Fruit fly (Drosophila melanogaster) whole organism, embryonic: Measurements from ENCODE around the gene Wbp2.

Source experiments
- B-H1 ChIP-seq: fragments of 200-800 bp; sonication (Bioruptor generic); IDR thresholded peaks from 3 replicates; pipeline ENCODE4 v1.3.6; 2022; ENCODE audit warnings: missing biosample characterization, missing genetic modification characterization
- Bgb ChIP-seq: fragments of 200-800 bp; sonication (Bioruptor generic); IDR thresholded peaks from 2 replicates; pipeline ENCODE4 v1.3.6; 2022; ENCODE audit warnings: missing biosample characterization, missing genetic modification characterization; ENCODE audit not compliant: partially characterized antibody
- CG10462 ChIP-seq: fragments of 200-800 bp; sonication (Bioruptor generic); optimal IDR thresholded peaks from 2 replicates; lab custom pipeline; 2016; ENCODE audit warnings: missing biosample characterization, missing genetic modification characterization
- CG13123 ChIP-seq: fragments of 200-800 bp; sonication (Bioruptor generic); optimal IDR thresholded peaks from 2 replicates; lab custom pipeline; 2016; ENCODE audit warnings: missing biosample characterization, missing genetic modification characterization
- CG13424 ChIP-seq: fragments of 200-800 bp; sonication (Bioruptor generic); optimal IDR thresholded peaks from 2 replicates; lab custom pipeline; 2019; ENCODE audit warnings: missing biosample characterization, mild to moderate bottlenecking, missing genetic modification characterization, moderate library complexity
- CG16813 ChIP-seq: fragments of 200-800 bp; sonication (Bioruptor generic); IDR thresholded peaks from 3 replicates; pipeline ENCODE4 v1.3.6; 2022; ENCODE audit warnings: missing biosample characterization, missing genetic modification characterization; ENCODE audit not compliant: partially characterized antibody
- CG17385 ChIP-seq: fragments of 200-800 bp; sonication (Bioruptor generic); optimal IDR thresholded peaks from 3 replicates; lab custom pipeline; 2018; ENCODE audit warnings: missing biosample characterization, mild to moderate bottlenecking, missing genetic modification characterization
- CG1792 ChIP-seq: fragments of 200-800 bp; sonication (Bioruptor generic); optimal IDR thresholded peaks from 2 replicates; lab custom pipeline; 2016; ENCODE audit warnings: missing biosample characterization, missing genetic modification characterization
- CG18011 ChIP-seq: fragments of 200-800 bp; sonication (Bioruptor generic); optimal IDR thresholded peaks from 2 replicates; lab custom pipeline; 2017; ENCODE audit warnings: missing biosample characterization, missing genetic modification characterization, mild to moderate bottlenecking, moderate library complexity, missing genotype
- CG18262 ChIP-seq: fragments of 200-800 bp; optimal IDR thresholded peaks from 3 replicates; lab custom pipeline; 2019; ENCODE audit warnings: missing biosample characterization, mild to moderate bottlenecking, missing genetic modification characterization, moderate library complexity
- CG2678 ChIP-seq: fragments of 200-800 bp; sonication (Bioruptor generic); optimal IDR thresholded peaks from 3 replicates; lab custom pipeline; 2019; ENCODE audit warnings: missing biosample characterization, mild to moderate bottlenecking, missing genetic modification characterization, moderate library complexity
- CG30403 ChIP-seq: fragments of 200-800 bp; sonication (Bioruptor generic); optimal IDR thresholded peaks from 3 replicates; lab custom pipeline; 2016; ENCODE audit warnings: missing biosample characterization, missing genetic modification characterization
- CG31224 ChIP-seq: fragments of 200-800 bp; sonication (Bioruptor generic); IDR thresholded peaks from 2 replicates; pipeline ENCODE4 v1.3.6; 2022; ENCODE audit warnings: missing biosample characterization, missing genetic modification characterization
- CG31365 ChIP-seq: fragments of 200-800 bp; sonication (Bioruptor generic); optimal IDR thresholded peaks from 2 replicates; lab custom pipeline; 2018; ENCODE audit warnings: missing biosample characterization, mild to moderate bottlenecking, missing genetic modification characterization
- CG34376 ChIP-seq: fragments of 200-800 bp; sonication (Bioruptor generic); optimal IDR thresholded peaks from 2 replicates; lab custom pipeline; 2018; ENCODE audit warnings: missing biosample characterization, mild to moderate bottlenecking, missing genetic modification characterization
- CG4360 ChIP-seq: fragments of 200-800 bp; sonication (Bioruptor generic); IDR thresholded peaks from 2 replicates; pipeline ENCODE4 v1.3.6; 2022; ENCODE audit warnings: missing biosample characterization, missing genetic modification characterization
- CG4424 ChIP-seq: fragments of 200-800 bp; sonication (Bioruptor generic); optimal IDR thresholded peaks from 3 replicates; lab custom pipeline; 2016; ENCODE audit warnings: missing biosample characterization, missing genetic modification characterization
- CG4617 ChIP-seq: fragments of 200-800 bp; sonication (Bioruptor generic); optimal IDR thresholded peaks from 3 replicates; lab custom pipeline; 2016; ENCODE audit warnings: missing biosample characterization, missing genetic modification characterization, borderline replicate concordance
- CG4820 ChIP-seq: fragments of 200-800 bp; sonication (Bioruptor generic); optimal IDR thresholded peaks from 3 replicates; lab custom pipeline; 2016; ENCODE audit warnings: missing biosample characterization, missing genetic modification characterization
- CG9727 ChIP-seq: fragments of 200-800 bp; sonication (Bioruptor generic); optimal IDR thresholded peaks from 3 replicates; lab custom pipeline; 2017; ENCODE audit warnings: missing biosample characterization, mild to moderate bottlenecking, missing genetic modification characterization
- Chrac-16 ChIP-seq: fragments of 200-800 bp; sonication (Bioruptor generic); optimal IDR thresholded peaks from 3 replicates; lab custom pipeline; 2016; ENCODE audit warnings: missing biosample characterization, missing genetic modification characterization
- Dad ChIP-seq: fragments of 200-800 bp; sonication (Bioruptor generic); optimal IDR thresholded peaks from 3 replicates; lab custom pipeline; 2016; ENCODE audit warnings: missing biosample characterization, missing genetic modification characterization
- Dbx ChIP-seq: fragments of 200-800 bp; sonication (Bioruptor generic); IDR thresholded peaks from 3 replicates; pipeline ENCODE4 v1.3.6; 2022; ENCODE audit warnings: missing biosample characterization, missing genetic modification characterization
- Max ChIP-seq: fragments of 200-800 bp; sonication (Bioruptor generic); optimal IDR thresholded peaks from 2 replicates; lab custom pipeline; 2016; ENCODE audit warnings: missing biosample characterization, mild to moderate bottlenecking, missing genetic modification characterization
- Ptx1 ChIP-seq: fragments of 200-800 bp; sonication (Bioruptor generic); IDR thresholded peaks from 2 replicates; pipeline ENCODE4 v1.3.6; 2022; ENCODE audit warnings: missing biosample characterization, missing genetic modification characterization
- Sin3A ChIP-seq: fragments of >200 bp; optimal IDR thresholded peaks from 2 replicates; lab custom pipeline; 2018
- Xbp1 ChIP-seq: fragments of 200-800 bp; sonication (Bioruptor generic); optimal IDR thresholded peaks from 3 replicates; lab custom pipeline; 2016; ENCODE audit warnings: missing biosample characterization, mild to moderate bottlenecking, missing genetic modification characterization
- al ChIP-seq: fragments of 200-800 bp; sonication (Bioruptor generic); IDR thresholded peaks from 2 replicates; pipeline ENCODE4 v1.3.6; 2022; ENCODE audit warnings: missing biosample characterization, missing genetic modification characterization
- bbx ChIP-seq: fragments of 200-800 bp; sonication (Bioruptor generic); IDR thresholded peaks from 2 replicates; pipeline ENCODE4 v1.3.6; 2022; ENCODE audit warnings: missing biosample characterization, missing genetic modification characterization; ENCODE audit not compliant: partially characterized antibody
- ems ChIP-seq: fragments of 200-800 bp; sonication (Bioruptor generic); optimal IDR thresholded peaks from 3 replicates; lab custom pipeline; 2016; ENCODE audit warnings: missing biosample characterization, missing genetic modification characterization
- fd3F ChIP-seq: fragments of 200-800 bp; sonication (Bioruptor generic); optimal IDR thresholded peaks from 2 replicates; lab custom pipeline; 2018; ENCODE audit warnings: missing biosample characterization, mild to moderate bottlenecking, missing genetic modification characterization, moderate library complexity
- fu2 ChIP-seq: fragments of 200-800 bp; sonication (Bioruptor generic); optimal IDR thresholded peaks from 2 replicates; lab custom pipeline; 2016; ENCODE audit warnings: missing biosample characterization, missing genetic modification characterization
- gfzf ChIP-seq: fragments of 200-800 bp; sonication (Bioruptor generic); optimal IDR thresholded peaks from 2 replicates; lab custom pipeline; 2016; ENCODE audit warnings: missing biosample characterization, mild to moderate bottlenecking, missing genetic modification characterization, moderate library complexity
- ham ChIP-seq: fragments of 200-800 bp; sonication (Bioruptor generic); IDR thresholded peaks from 2 replicates; pipeline ENCODE4 v1.3.6; 2022; ENCODE audit warnings: missing biosample characterization, missing genetic modification characterization
- her ChIP-seq: fragments of 200-800 bp; sonication (Bioruptor generic); optimal IDR thresholded peaks from 2 replicates; lab custom pipeline; 2016; ENCODE audit warnings: missing biosample characterization, missing genetic modification characterization
- jing ChIP-seq: fragments of 200-800 bp; sonication (Bioruptor generic); optimal IDR thresholded peaks from 2 replicates; lab custom pipeline; 2018; ENCODE audit warnings: missing biosample characterization, mild to moderate bottlenecking, missing genetic modification characterization
- ken ChIP-seq: fragments of 200-800 bp; sonication (Bioruptor generic); IDR thresholded peaks from 3 replicates; pipeline ENCODE4 v1.3.6; 2022; ENCODE audit warnings: missing biosample characterization, missing genetic modification characterization
- pan ChIP-seq, 4 experiments: fragments of >200 bp in 3 of 4; fragments of 200-800 bp in 1 of 4; sonication (Bioruptor generic) in 1 of 4; optimal IDR thresholded peaks in 3 of 4; IDR thresholded peaks in 1 of 4; 2 replicates each; pipeline versions ENCODE4 v1.3.6 to Lab custom; 2017 to 2022; ENCODE audit warnings: missing biosample characterization in 2 of 4, missing genetic modification characterization in 2 of 4, mixed read lengths in 1 of 4
- phol ChIP-seq: fragments of 200-800 bp; sonication (Bioruptor generic); optimal IDR thresholded peaks from 3 replicates; lab custom pipeline; 2018; ENCODE audit warnings: missing biosample characterization, mild to moderate bottlenecking, missing genetic modification characterization, moderate library complexity
- ro ChIP-seq: fragments of 200-800 bp; sonication (Bioruptor generic); IDR thresholded peaks from 2 replicates; pipeline ENCODE4 v1.3.6; 2022; ENCODE audit warnings: missing biosample characterization, missing genetic modification characterization
- scrt ChIP-seq: fragments of 200-800 bp; sonication (Bioruptor generic); optimal IDR thresholded peaks from 2 replicates; lab custom pipeline; 2018; ENCODE audit warnings: missing biosample characterization, mild to moderate bottlenecking, missing genetic modification characterization, moderate library complexity
- slp2 ChIP-seq: fragments of 200-800 bp; sonication (Bioruptor generic); optimal IDR thresholded peaks from 2 replicates; lab custom pipeline; 2016; ENCODE audit warnings: missing biosample characterization, missing genetic modification characterization
- sob ChIP-seq: fragments of 200-800 bp; sonication (Bioruptor generic); IDR thresholded peaks from 2 replicates; pipeline ENCODE4 v1.3.6; 2022; ENCODE audit warnings: missing biosample characterization, missing genetic modification characterization
- stc ChIP-seq: fragments of 200-800 bp; sonication (Bioruptor generic); IDR thresholded peaks from 2 replicates; pipeline ENCODE4 v1.3.6; 2022; ENCODE audit warnings: missing biosample characterization, missing genetic modification characterization
- sug ChIP-seq: fragments of 200-800 bp; optimal IDR thresholded peaks from 2 replicates; lab custom pipeline; 2019; ENCODE audit warnings: missing biosample characterization, mild to moderate bottlenecking, missing genetic modification characterization, moderate library complexity
- tap ChIP-seq: fragments of 200-800 bp; optimal IDR thresholded peaks from 3 replicates; lab custom pipeline; 2019; ENCODE audit warnings: missing biosample characterization, mild to moderate bottlenecking, missing genetic modification characterization, moderate library complexity
- trh ChIP-seq: fragments of 200-800 bp; sonication (Bioruptor generic); optimal IDR thresholded peaks from 2 replicates; lab custom pipeline; 2016; ENCODE audit warnings: missing biosample characterization, missing genetic modification characterization
- unc-4 ChIP-seq: fragments of 200-800 bp; sonication (Bioruptor generic); IDR thresholded peaks from 2 replicates; pipeline ENCODE4 v1.3.6; 2022; ENCODE audit warnings: missing biosample characterization, missing genetic modification characterization; ENCODE audit not compliant: partially characterized antibody
- zfh1 ChIP-seq: fragments of 200-800 bp; sonication (Bioruptor generic); IDR thresholded peaks from 3 replicates; pipeline ENCODE4 v1.3.6; 2022; ENCODE audit warnings: missing biosample characterization, missing genetic modification characterization

Gene Wbp2

DNA sequence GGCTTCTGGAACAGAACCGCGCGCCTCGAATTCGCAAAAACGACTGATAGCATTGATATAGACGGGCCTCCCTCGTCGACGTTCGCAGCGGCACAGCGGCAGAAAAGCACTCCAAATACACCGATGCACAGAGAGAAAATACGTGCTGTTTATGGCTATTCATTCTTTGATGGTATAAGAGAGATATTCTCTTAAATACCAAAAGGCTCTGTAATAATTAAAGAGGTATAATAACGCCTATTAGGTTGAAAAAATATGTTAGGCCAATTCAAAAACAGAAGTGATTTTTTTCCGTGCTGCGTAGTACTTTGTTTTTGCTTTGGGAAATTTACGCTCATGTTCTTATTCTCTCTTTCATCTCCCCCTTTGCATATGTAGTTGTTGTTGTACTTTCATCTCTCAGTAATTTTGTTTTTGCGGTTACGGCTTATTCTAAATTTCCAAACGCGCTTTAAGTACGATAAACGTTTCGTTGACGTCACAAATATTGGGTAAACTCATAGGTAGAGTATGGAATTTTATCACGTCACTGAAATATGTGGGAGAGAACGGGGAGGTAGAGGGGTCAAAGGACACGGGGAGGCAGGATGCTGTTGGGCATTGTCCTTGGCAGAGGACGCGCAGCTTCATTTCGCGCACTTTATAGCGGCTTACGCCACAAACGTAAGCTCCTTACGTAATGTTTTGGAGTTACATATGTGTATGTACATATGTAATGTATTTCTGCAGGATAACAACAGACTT lies 6.7 kb upstream of the Wbp2 start, which contains the start of gene nebu (continued):
- peak; percentile 96 for TF ChIP-seq zfh1 (GFP tag; lab: Robert Waterston, UW)
- peak; percentile 84; the same call in 1 of the 2 replicates for TF ChIP-seq ro
- TF ChIP-seq CG30403 (GFP tag; lab: Kevin White, UChicago): peak; percentile 96
- TF ChIP-seq CG1792 (GFP tag; lab: Kevin White, UChicago): peak; percentile 96
- TF ChIP-seq sob: peak; percentile 98
- peak; percentile 91 for TF ChIP-seq CG4820 (GFP tag; lab: Kevin White, UChicago)
- TF ChIP-seq Dad (GFP tag; lab: Kevin White, UChicago): peak; percentile 94
- TF ChIP-seq CG34376: peak; percentile 97
- TF ChIP-seq scrt (GFP tag; lab: Kevin White, UChicago): peak; percentile 95
- TF ChIP-seq CG2678: peak; percentile 97
- TF ChIP-seq CG4424 (GFP tag; lab: Kevin White, UChicago): peak; percentile 84
- peak; percentile 96 for TF ChIP-seq her (GFP tag; lab: Kevin White, UChicago)
- TF ChIP-seq pan (optimal IDR thresholded peaks at IDR 0.05; lab: Kevin White, UChicago): no peak
- TF ChIP-seq pan (GFP tag; optimal IDR thresholded peaks at IDR 0.05 in 1 of 2, IDR thresholded peaks at IDR 0.05 in 1 of 2): peak in 1 of 2 experiments; percentile 97
- peak; percentile 91 for TF ChIP-seq tap (tag; lab: Kevin White, UChicago)
- no peak for TF ChIP-seq CG16813 (GFP tag; lab: Robert Waterston, UW)
- peak; percentile 84; the same call in 1 of the 2 replicates for TF ChIP-seq ham (GFP tag; lab: Robert Waterston, UW)
- no peak for TF ChIP-seq bbx (GFP tag; lab: Robert Waterston, UW)
- TF ChIP-seq Chrac-16: peak; percentile 93
- TF ChIP-seq stc: peak; percentile 95
- peak; percentile 85 for TF ChIP-seq CG18011 (GFP tag; lab: Kevin White, UChicago)
- TF ChIP-seq CG18262: peak; percentile 86
- peak; percentile 66 for TF ChIP-seq CG4360
- no peak for TF ChIP-seq Sin3A (lab: Kevin White, UChicago)
- peak; percentile 94 for TF ChIP-seq Max
- TF ChIP-seq ems: peak; percentile 95
- TF ChIP-seq Bgb (GFP tag; lab: Robert Waterston, UW): no peak; the same call in 1 of the 2 replicates
- peak; percentile 96 for TF ChIP-seq fd3F (GFP tag; lab: Kevin White, UChicago)
- peak; percentile 86 for TF ChIP-seq jing (GFP tag; lab: Kevin White, UChicago)
- TF ChIP-seq Xbp1: peak; percentile 96
- TF ChIP-seq trh (GFP tag; lab: Kevin White, UChicago): peak; percentile 81
- TF ChIP-seq phol (tag; lab: Kevin White, UChicago): peak; percentile 86
- peak; percentile 92 for TF ChIP-seq slp2 (GFP tag; lab: Kevin White, UChicago)
- TF ChIP-seq CG9727 (GFP tag; lab: Kevin White, UChicago): peak; percentile 96
- peak; percentile 98 for TF ChIP-seq fu2 (GFP tag; lab: Kevin White, UChicago)
- TF ChIP-seq CG4617: peak; percentile 81
- peak; percentile 81 for TF ChIP-seq CG13123 (GFP tag; lab: Kevin White, UChicago)
- peak; percentile 95 for TF ChIP-seq CG31224 (GFP tag; lab: Robert Waterston, UW)
- TF ChIP-seq B-H1: peak; percentile 94
- TF ChIP-seq unc-4 (GFP tag; lab: Robert Waterston, UW): no peak
- TF ChIP-seq sug (tag; lab: Kevin White, UChicago): peak; percentile 92
- peak; percentile 99 for TF ChIP-seq Dbx (GFP tag; lab: Robert Waterston, UW)
- peak; percentile 91 for TF ChIP-seq CG17385 (GFP tag; lab: Kevin White, UChicago)
- TF ChIP-seq CG10462 (GFP tag; lab: Kevin White, UChicago): peak; percentile 89
- peak; percentile 84 for TF ChIP-seq CG31365 (tag; lab: Kevin White, UChicago)
- peak; percentile 97 for TF ChIP-seq Ptx1 (GFP tag; lab: Robert Waterston, UW)
- peak; percentile 94 for TF ChIP-seq CG13424 (tag; lab: Kevin White, UChicago)
- peak; percentile 17 for TF ChIP-seq gfzf (GFP tag; lab: Kevin White, UChicago)
- peak; percentile 89; the same call in 1 of the 3 replicates for TF ChIP-seq ken (GFP tag; lab: Robert Waterston, UW)
- TF ChIP-seq al (GFP tag; lab: Robert Waterston, UW): peak; percentile 97; the same call in 1 of the 2 replicates
